Worm (Caenorhabditis elegans) whole organism, L4/young adult: ENCODE results near the gene nlp-79.

Experiments
- W03F9.2 ChIP-seq: fragments of 150-350 bp; optimal IDR thresholded peaks from 2 replicates; lab custom pipeline; 2014; ENCODE audit warnings: missing biosample characterization, missing genetic modification characterization
- dao-5 ChIP-seq: sonication (generic microtip); optimal IDR thresholded peaks from 2 replicates; lab custom pipeline; 2016; ENCODE audit warnings: missing genotype, missing genetic modification characterization, moderate library complexity, missing compliant biosample characterization
- him-1 ChIP-seq: sonication (generic microtip); optimal IDR thresholded peaks from 2 replicates; lab custom pipeline; 2016; ENCODE audit warnings: missing genotype, missing genetic modification reagents, missing genetic modification characterization, missing compliant biosample characterization

DNA sequence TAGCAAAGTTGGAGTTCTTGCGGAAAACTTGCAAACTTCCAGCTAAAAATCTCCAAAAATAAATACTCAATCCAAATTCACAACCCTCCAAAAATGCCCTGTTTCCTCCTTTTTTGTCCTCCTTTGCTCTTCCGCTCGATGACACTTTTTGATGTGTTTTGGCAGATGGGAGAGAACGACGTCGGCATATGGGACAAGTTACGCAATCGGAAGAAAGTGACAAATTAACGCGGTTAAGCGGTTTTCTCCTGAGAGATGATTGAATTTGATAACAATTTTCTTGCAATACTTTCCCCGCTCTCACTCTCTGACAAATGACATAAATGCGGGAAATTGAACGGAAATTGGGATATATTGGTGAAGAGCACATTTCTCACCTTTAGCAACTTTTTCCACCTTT is 32.7 kb upstream of the nlp-79 start:
- TF ChIP-seq W03F9.2 (no peak), him-1 (tag; lab: Kevin White, UChicago) (no peak), dao-5 (tag; lab: Kevin White, UChicago) (no peak)
